Fruit fly (Drosophila melanogaster): ENCODE data around the gene CG31248.

The CG31248 gene

dm6 chr3R:7090337-7090830, 38.7 kb upstream of the CG31248 start (continued):
- TF ChIP-seq Eip75B (GFP tag; optimal IDR thresholded peaks at IDR 0.05) (no peak), CG11294 (GFP tag; IDR thresholded peaks at IDR 0.05) (no peak), CG8119 (GFP tag; IDR thresholded peaks at IDR 0.05) (peak; percentile 35; the same call in 2 of the 3 replicates), fkh (GFP tag; optimal IDR thresholded peaks at IDR 0.05) (no peak), CG9139 (GFP tag; optimal IDR thresholded peaks at IDR 0.05) (no peak), OdsH (GFP tag; optimal IDR thresholded peaks at IDR 0.05) (no peak), Lpt (GFP tag; optimal IDR thresholded peaks at IDR 0.05) (no peak), CG6276 (GFP tag; optimal IDR thresholded peaks at IDR 0.05) (no peak), Met (GFP tag; optimal IDR thresholded peaks at IDR 0.05) (peak; percentile 28), Hr39 (GFP tag; optimal IDR thresholded peaks at IDR 0.05) (no peak), CG3919 (GFP tag; optimal IDR thresholded peaks at IDR 0.05) (peak; percentile 33), Hr4 (GFP tag; optimal IDR thresholded peaks at IDR 0.05) (peak; percentile 26), topi (GFP tag; optimal IDR thresholded peaks at IDR 0.05) (peak; percentile 16), eg (GFP tag; IDR thresholded peaks at IDR 0.05) (peak; percentile 34; the same call in 1 of the 3 replicates), CG8319 (GFP tag; optimal IDR thresholded peaks at IDR 0.05) (no peak), CG3032 (tag; optimal IDR thresholded peaks at IDR 0.05) (peak; percentile 4), CG6808 (GFP tag; optimal IDR thresholded peaks at IDR 0.05) (no peak), Ets96B (tag; optimal IDR thresholded peaks at IDR 0.05) (no peak), esn (GFP tag; optimal IDR thresholded peaks at IDR 0.05) (no peak), Eip78C (GFP tag) (peak; percentile 68), Eip93F (GFP tag; optimal IDR thresholded peaks at IDR 0.05) (no peak)

dm6 chr3R:7091904-7092303, 37.2 kb upstream of the CG31248 start:
- no peak for TF ChIP-seq fkh (GFP tag; optimal IDR thresholded peaks at IDR 0.05)
- TF ChIP-seq Eip78C (GFP tag): peak; percentile 58

dm6 chr3R:7093592-7093991, 35.5 kb upstream of the CG31248 start:
- TF ChIP-seq Smox (GFP tag; optimal IDR thresholded peaks at IDR 0.05): no peak
- TF ChIP-seq Blimp-1 (GFP tag; optimal IDR thresholded peaks at IDR 0.05): no peak
- peak; percentile 81 for TF ChIP-seq Eip78C (GFP tag)
- TF ChIP-seq CG31627 (GFP tag; optimal IDR thresholded peaks at IDR 0.05): peak; percentile 59
- TF ChIP-seq CG6792 (GFP tag; optimal IDR thresholded peaks at IDR 0.05): peak; percentile 7
- no peak for TF ChIP-seq CG9139 (GFP tag; optimal IDR thresholded peaks at IDR 0.05)
- TF ChIP-seq Met (GFP tag; optimal IDR thresholded peaks at IDR 0.05): no peak
- TF ChIP-seq CG3919 (GFP tag; optimal IDR thresholded peaks at IDR 0.05): peak; percentile 43
- no peak for TF ChIP-seq acj6 (GFP tag; optimal IDR thresholded peaks at IDR 0.05)
- TF ChIP-seq CG6163 (GFP tag; IDR thresholded peaks at IDR 0.05): no peak
- peak; percentile 14; the same call in 1 of the 2 replicates for TF ChIP-seq CG15336 (GFP tag; IDR thresholded peaks at IDR 0.05)
- no peak for TF ChIP-seq CG16779 (tag; optimal IDR thresholded peaks at IDR 0.05)
- no peak for TF ChIP-seq Hr39 (GFP tag; optimal IDR thresholded peaks at IDR 0.05)
- no peak for TF ChIP-seq CG10669 (GFP tag; optimal IDR thresholded peaks at IDR 0.05)
- TF ChIP-seq vri (GFP tag; optimal IDR thresholded peaks at IDR 0.05): no peak
- no peak for TF ChIP-seq CG7368 (GFP tag; optimal IDR thresholded peaks at IDR 0.05)
- no peak for TF ChIP-seq CG32006 (GFP tag; optimal IDR thresholded peaks at IDR 0.05)
- no peak; the same call in 2 of the 3 replicates for TF ChIP-seq eg (GFP tag; IDR thresholded peaks at IDR 0.05)
- TF ChIP-seq ss (GFP tag; optimal IDR thresholded peaks at IDR 0.05): peak in 1 of 2 experiments; percentile 39
- TF ChIP-seq svp (GFP tag): no peak
- no peak for TF ChIP-seq CG4318 (GFP tag; optimal IDR thresholded peaks at IDR 0.05)
- peak; percentile 2 for TF ChIP-seq CG8632 (GFP tag; optimal IDR thresholded peaks at IDR 0.05)
- peak; percentile 8 for TF ChIP-seq lz (GFP tag; optimal IDR thresholded peaks at IDR 0.05)
- no peak for TF ChIP-seq spab (GFP tag; optimal IDR thresholded peaks at IDR 0.05)
- no peak for TF ChIP-seq achi (GFP tag; optimal IDR thresholded peaks at IDR 0.05)
- no peak for TF ChIP-seq Lpt (GFP tag; optimal IDR thresholded peaks at IDR 0.05)
- TF ChIP-seq Ets21C (GFP tag; optimal IDR thresholded peaks at IDR 0.05): no peak
- peak; percentile 42 for TF ChIP-seq CG3032 (tag; optimal IDR thresholded peaks at IDR 0.05)
- TF ChIP-seq CG11294 (GFP tag; IDR thresholded peaks at IDR 0.05): no peak
- no peak for TF ChIP-seq CG6276 (GFP tag; optimal IDR thresholded peaks at IDR 0.05)
- no peak for TF ChIP-seq Eip93F (GFP tag; optimal IDR thresholded peaks at IDR 0.05)
- no peak for TF ChIP-seq CG34406 (GFP tag; optimal IDR thresholded peaks at IDR 0.05)
- TF ChIP-seq fd59A (GFP tag; optimal IDR thresholded peaks at IDR 0.05): no peak
- no peak for TF ChIP-seq cyc (GFP tag; optimal IDR thresholded peaks at IDR 0.05)
- no peak for TF ChIP-seq CG10631 (GFP tag; optimal IDR thresholded peaks at IDR 0.05)
- peak; percentile 45 for TF ChIP-seq esn (GFP tag; optimal IDR thresholded peaks at IDR 0.05)

Measured in whole organism, prepupa.